Fruit fly (Drosophila melanogaster) whole organism, wandering third instar larva: ENCODE results near the gene mTerf5.

Source experiments
- Hr78 ChIP-seq: fragments of >200 bp; optimal IDR thresholded peaks from 2 replicates; lab custom pipeline; 2017; ENCODE audit warnings: missing biosample characterization, missing genetic modification characterization
- Jra ChIP-seq: sonication (Bioruptor generic); optimal IDR thresholded peaks from 2 replicates; lab custom pipeline; 2016; ENCODE audit warnings: missing biosample characterization, missing genetic modification characterization
- Mio ChIP-seq: sonication (Bioruptor generic); optimal IDR thresholded peaks from 2 replicates; lab custom pipeline; 2016; ENCODE audit warnings: missing biosample characterization, missing genetic modification characterization
- OdsH ChIP-seq: fragments of 200-800 bp; sonication (Bioruptor generic); optimal IDR thresholded peaks from 2 replicates; lab custom pipeline; 2016; ENCODE audit warnings: missing biosample characterization, mild to moderate bottlenecking, missing genetic modification characterization
- Sp1 ChIP-seq: fragments of 200-800 bp; sonication (Bioruptor generic); optimal IDR thresholded peaks from 3 replicates; lab custom pipeline; 2019; ENCODE audit warnings: missing biosample characterization, mild to moderate bottlenecking, missing genetic modification characterization, moderate library complexity
- dsf ChIP-seq: sonication (Bioruptor generic); optimal IDR thresholded peaks from 2 replicates; lab custom pipeline; 2016; ENCODE audit warnings: missing biosample characterization, missing genetic modification characterization, borderline replicate concordance
- fru ChIP-seq: fragments of 200-800 bp; sonication (Bioruptor generic); optimal IDR thresholded peaks from 3 replicates; lab custom pipeline; 2016; ENCODE audit warnings: missing biosample characterization, mild to moderate bottlenecking, missing genetic modification characterization
- pan ChIP-seq: fragments of >200 bp; optimal IDR thresholded peaks from 2 replicates; lab custom pipeline; 2017
- psq ChIP-seq: fragments of 200-800 bp; sonication (Bioruptor generic); optimal IDR thresholded peaks from 3 replicates; lab custom pipeline; 2017; ENCODE audit warnings: missing biosample characterization, mild to moderate bottlenecking, missing genetic modification characterization, moderate library complexity
- sage ChIP-seq: fragments of 200-800 bp; sonication (Bioruptor generic); optimal IDR thresholded peaks from 2 replicates; lab custom pipeline; 2016; ENCODE audit warnings: missing biosample characterization, mild to moderate bottlenecking, missing genetic modification characterization
- usp ChIP-seq: fragments of >200 bp; optimal IDR thresholded peaks from 2 replicates; lab custom pipeline; 2017; ENCODE audit warnings: missing biosample characterization, missing genetic modification characterization

- TF ChIP-seq Hr78 (GFP tag; lab: Kevin White, UChicago) (no peak), psq (GFP tag; lab: Kevin White, UChicago) (no peak), pan (lab: Kevin White, UChicago) (no peak), sage (GFP tag; lab: Kevin White, UChicago) (no peak), Sp1 (GFP tag; lab: Kevin White, UChicago) (no peak), fru (no peak), Jra (GFP tag; lab: Kevin White, UChicago) (no peak), Mio (GFP tag; lab: Kevin White, UChicago) (no peak), usp (GFP tag; lab: Kevin White, UChicago) (no peak), dsf (no peak), OdsH (no peak)
These were observed 5.3 kb upstream of the mTerf5 start for dm6 chr3R:18228713-18229222.
